Worm (Caenorhabditis elegans) whole organism, mixed stage, embryonic: ENCODE data around the gene nhr-124.

ENCODE experiments used
- blmp-1 ChIP-seq: fragments of 150-350 bp; optimal IDR thresholded peaks from 2 replicates; lab custom pipeline; 2014; ENCODE audit warnings: missing biosample characterization, missing genetic modification characterization
- elt-3 ChIP-seq: fragments of 150-350 bp; optimal IDR thresholded peaks from 2 replicates; lab custom pipeline; 2014; ENCODE audit warnings: missing biosample characterization, missing genetic modification characterization
- flh-1 ChIP-seq: fragments of 200-800 bp; sonication (Bioruptor generic); optimal IDR thresholded peaks from 2 replicates; lab custom pipeline; 2018; ENCODE audit warnings: mild to moderate bottlenecking, missing genetic modification characterization, moderate library complexity, missing compliant biosample characterization
- lin-13 ChIP-seq: fragments of 150-350 bp; optimal IDR thresholded peaks from 2 replicates; lab custom pipeline; 2014; ENCODE audit warnings: missing biosample characterization, missing genetic modification characterization
- mep-1 ChIP-seq: fragments of 150-350 bp; optimal IDR thresholded peaks from 2 replicates; lab custom pipeline; 2017; ENCODE audit warnings: missing biosample characterization, missing genetic modification reagents, missing genetic modification characterization, inconsistent platforms
- nhr-237 ChIP-seq: fragments of 150-350 bp; optimal IDR thresholded peaks from 2 replicates; lab custom pipeline; 2014; ENCODE audit warnings: missing biosample characterization, missing genetic modification characterization
- pha-4 ChIP-seq: fragments of 150-350 bp; optimal IDR thresholded peaks from 2 replicates; lab custom pipeline; 2018; ENCODE audit warnings: missing biosample characterization, missing genetic modification reagents, missing genetic modification characterization
- tbx-8 ChIP-seq: fragments of 200-800 bp; sonication (Bioruptor generic); optimal IDR thresholded peaks from 2 replicates; lab custom pipeline; 2018; ENCODE audit warnings: mild to moderate bottlenecking, missing genetic modification characterization, moderate library complexity, missing compliant biosample characterization
- zip-8 ChIP-seq: fragments of 150-350 bp; optimal IDR thresholded peaks from 2 replicates; lab custom pipeline; 2014; ENCODE audit warnings: missing biosample characterization, missing genetic modification characterization
- ztf-11 ChIP-seq: fragments of 150-350 bp; optimal IDR thresholded peaks from 2 replicates; lab custom pipeline; 2014; ENCODE audit warnings: missing biosample characterization, missing genetic modification characterization

- no peak for TF ChIP-seq mep-1 (tag; lab: Kevin White, UChicago)
- no peak for TF ChIP-seq ztf-11
- TF ChIP-seq zip-8 (tag; lab: Kevin White, UChicago) = no peak
- TF ChIP-seq blmp-1 = no peak
- TF ChIP-seq lin-13 (tag; lab: Kevin White, UChicago) = no peak
- TF ChIP-seq tbx-8 (GFP tag; lab: Kevin White, UChicago) = no peak
- TF ChIP-seq elt-3 (tag; lab: Kevin White, UChicago) = no peak
- TF ChIP-seq pha-4 (tag; lab: Kevin White, UChicago) = no peak
- no peak for TF ChIP-seq flh-1 (GFP tag; lab: Kevin White, UChicago)
- TF ChIP-seq nhr-237 (tag; lab: Kevin White, UChicago) = no peak
Observed at ce11 chrV:3841462-3841861, 44.5 kb downstream of the nhr-124 start.
